Fruit fly (Drosophila melanogaster) whole organism, embryonic: ENCODE measurements around the gene NimC2.
A peak's percentile ranks its signal among the peaks of the same experiment; 100 is the strongest.

Source experiments
- ATbp ChIP-seq: fragments of 200-800 bp; sonication (Bioruptor generic); optimal IDR thresholded peaks from 2 replicates; lab custom pipeline; 2017; ENCODE audit warnings: missing biosample characterization, mild to moderate bottlenecking, missing genetic modification characterization, missing genetic modification reagents
- Atf6 ChIP-seq: fragments of 200-800 bp; sonication (Bioruptor generic); IDR thresholded peaks from 2 replicates; pipeline ENCODE4 v1.3.6; 2022; ENCODE audit warnings: missing biosample characterization, missing genetic modification characterization
- Bgb ChIP-seq: fragments of 200-800 bp; sonication (Bioruptor generic); IDR thresholded peaks from 2 replicates; pipeline ENCODE4 v1.3.6; 2022; ENCODE audit warnings: missing biosample characterization, missing genetic modification characterization; ENCODE audit not compliant: partially characterized antibody
- CG10147 ChIP-seq: fragments of 200-800 bp; sonication (Bioruptor generic); optimal IDR thresholded peaks from 2 replicates; lab custom pipeline; 2019; ENCODE audit warnings: missing biosample characterization, mild to moderate bottlenecking, missing genetic modification characterization, moderate library complexity
- CG10209 ChIP-seq: fragments of 200-800 bp; sonication (Bioruptor generic); optimal IDR thresholded peaks from 3 replicates; lab custom pipeline; 2017; ENCODE audit warnings: missing biosample characterization, mild to moderate bottlenecking, missing genetic modification characterization, missing genetic modification reagents
- CG14014 ChIP-seq: fragments of 200-800 bp; sonication (Bioruptor generic); IDR thresholded peaks from 2 replicates; pipeline ENCODE4 v1.3.6; 2022; ENCODE audit warnings: missing biosample characterization, missing genetic modification characterization
- CG1602 ChIP-seq: fragments of 200-800 bp; sonication (Bioruptor generic); optimal IDR thresholded peaks from 3 replicates; lab custom pipeline; 2016; ENCODE audit warnings: missing biosample characterization, missing genetic modification characterization
- CG2120 ChIP-seq: fragments of 200-800 bp; sonication (Bioruptor generic); optimal IDR thresholded peaks from 3 replicates; lab custom pipeline; 2016; ENCODE audit warnings: missing biosample characterization, missing genetic modification characterization
- CG2678 ChIP-seq: fragments of 200-800 bp; sonication (Bioruptor generic); optimal IDR thresholded peaks from 3 replicates; lab custom pipeline; 2019; ENCODE audit warnings: missing biosample characterization, mild to moderate bottlenecking, missing genetic modification characterization, moderate library complexity
- CG30431 ChIP-seq: fragments of 200-800 bp; sonication (Bioruptor generic); optimal IDR thresholded peaks from 2 replicates; lab custom pipeline; 2017; ENCODE audit warnings: missing biosample characterization, missing genetic modification characterization
- CG31365 ChIP-seq: fragments of 200-800 bp; sonication (Bioruptor generic); optimal IDR thresholded peaks from 2 replicates; lab custom pipeline; 2018; ENCODE audit warnings: missing biosample characterization, mild to moderate bottlenecking, missing genetic modification characterization
- CG32767 ChIP-seq: fragments of 200-800 bp; sonication (Bioruptor generic); IDR thresholded peaks from 2 replicates; pipeline ENCODE4 v1.3.6; 2022; ENCODE audit warnings: missing biosample characterization, missing genetic modification characterization
- CG34376 ChIP-seq: fragments of 200-800 bp; sonication (Bioruptor generic); optimal IDR thresholded peaks from 2 replicates; lab custom pipeline; 2018; ENCODE audit warnings: missing biosample characterization, mild to moderate bottlenecking, missing genetic modification characterization
- CG4424 ChIP-seq: fragments of 200-800 bp; sonication (Bioruptor generic); optimal IDR thresholded peaks from 3 replicates; lab custom pipeline; 2016; ENCODE audit warnings: missing biosample characterization, missing genetic modification characterization
- CG6654 ChIP-seq: fragments of 200-800 bp; sonication (Bioruptor generic); optimal IDR thresholded peaks from 2 replicates; lab custom pipeline; 2017; ENCODE audit warnings: missing biosample characterization, mild to moderate bottlenecking, missing genetic modification characterization
- CG7271 ChIP-seq: fragments of 200-800 bp; sonication (Bioruptor generic); optimal IDR thresholded peaks from 2 replicates; lab custom pipeline; 2018; ENCODE audit warnings: missing biosample characterization, mild to moderate bottlenecking, missing genetic modification characterization, moderate library complexity
- CG7357 ChIP-seq: fragments of 200-800 bp; sonication (Bioruptor generic); IDR thresholded peaks from 3 replicates; pipeline ENCODE4 v1.3.6; 2022; ENCODE audit warnings: missing biosample characterization, missing genetic modification characterization
- CG8089 ChIP-seq: fragments of 200-800 bp; sonication (Bioruptor generic); optimal IDR thresholded peaks from 3 replicates; lab custom pipeline; 2016; ENCODE audit warnings: missing biosample characterization, missing genetic modification characterization
- CG8281 ChIP-seq: fragments of 200-800 bp; sonication (Bioruptor generic); optimal IDR thresholded peaks from 2 replicates; lab custom pipeline; 2018; ENCODE audit warnings: missing biosample characterization, mild to moderate bottlenecking, missing genetic modification characterization, moderate library complexity
- CG8388 ChIP-seq: fragments of 200-800 bp; sonication (Bioruptor generic); optimal IDR thresholded peaks from 2 replicates; lab custom pipeline; 2019; ENCODE audit warnings: missing biosample characterization, mild to moderate bottlenecking, missing genetic modification characterization, moderate library complexity
- CG8924 ChIP-seq: fragments of 200-800 bp; optimal IDR thresholded peaks from 3 replicates; lab custom pipeline; 2019; ENCODE audit warnings: missing biosample characterization, mild to moderate bottlenecking, missing genetic modification characterization, moderate library complexity
- CkIIα-i1 ChIP-seq: fragments of 200-800 bp; sonication (Bioruptor generic); IDR thresholded peaks from 2 replicates; pipeline ENCODE4 v1.3.6; 2022; ENCODE audit warnings: missing biosample characterization, missing genetic modification characterization
- Fer3 ChIP-seq: fragments of 200-800 bp; sonication (Bioruptor generic); optimal IDR thresholded peaks from 2 replicates; lab custom pipeline; 2018; ENCODE audit warnings: missing biosample characterization, mild to moderate bottlenecking, missing genetic modification characterization, moderate library complexity
- Gsc ChIP-seq: fragments of 200-800 bp; sonication (Bioruptor generic); IDR thresholded peaks from 2 replicates; pipeline ENCODE4 v1.3.6; 2022; ENCODE audit warnings: missing biosample characterization, missing genetic modification characterization
- Gug ChIP-seq: fragments of 200-800 bp; sonication (Bioruptor generic); IDR thresholded peaks from 4 replicates; pipeline ENCODE4 v1.3.6; 2022; ENCODE audit warnings: missing biosample characterization, missing genetic modification characterization
- Hmx ChIP-seq: fragments of 200-800 bp; sonication (Bioruptor generic); optimal IDR thresholded peaks from 2 replicates; lab custom pipeline; 2016; ENCODE audit warnings: missing biosample characterization, missing genetic modification characterization
- Jarid2 ChIP-seq: fragments of 200-800 bp; sonication (Bioruptor generic); optimal IDR thresholded peaks from 3 replicates; lab custom pipeline; 2017; ENCODE audit warnings: mild to moderate bottlenecking, missing biosample characterization, missing genetic modification reagents, missing genetic modification characterization
- Lim3 ChIP-seq: fragments of 200-800 bp; sonication (Bioruptor generic); IDR thresholded peaks from 2 replicates; pipeline ENCODE4 v1.3.6; 2022; ENCODE audit warnings: missing biosample characterization, missing genetic modification characterization
- Lpt ChIP-seq: fragments of >200 bp; optimal IDR thresholded peaks from 2 replicates; lab custom pipeline; 2018; ENCODE audit warnings: missing biosample characterization, missing genetic modification characterization
- Meics ChIP-seq: fragments of 200-800 bp; sonication (Bioruptor generic); optimal IDR thresholded peaks from 2 replicates; lab custom pipeline; 2017; ENCODE audit warnings: missing biosample characterization, mild to moderate bottlenecking, missing genetic modification characterization
- Mrtf ChIP-seq: fragments of 200-800 bp; sonication (Bioruptor generic); IDR thresholded peaks from 3 replicates; pipeline ENCODE4 v1.3.6; 2022; ENCODE audit warnings: missing biosample characterization, missing genetic modification characterization
- Nf-YB ChIP-seq: fragments of 200-800 bp; sonication (Bioruptor generic); optimal IDR thresholded peaks from 3 replicates; lab custom pipeline; 2019; ENCODE audit warnings: missing biosample characterization, mild to moderate bottlenecking, missing genetic modification characterization, moderate library complexity
- Xrp1 ChIP-seq: fragments of 200-800 bp; sonication (Bioruptor generic); IDR thresholded peaks from 2 replicates; pipeline ENCODE4 v1.3.6; 2022; ENCODE audit warnings: missing biosample characterization, missing genetic modification characterization
- ab ChIP-seq: fragments of 200-800 bp; sonication (Bioruptor generic); optimal IDR thresholded peaks from 2 replicates; lab custom pipeline; 2016; ENCODE audit warnings: missing biosample characterization, missing genetic modification characterization
- bigmax ChIP-seq: fragments of 200-800 bp; sonication (Bioruptor generic); optimal IDR thresholded peaks from 2 replicates; lab custom pipeline; 2018; ENCODE audit warnings: missing biosample characterization, mild to moderate bottlenecking, missing genetic modification characterization
- bsh ChIP-seq, 2 experiments: fragments of 200-800 bp; sonication (Bioruptor generic); optimal IDR thresholded peaks; 2 replicates each; lab custom pipeline; 2017 to 2018; ENCODE audit warnings: mild to moderate bottlenecking in 2 of 2, missing biosample characterization in 2 of 2, missing genetic modification characterization in 2 of 2, moderate library complexity in 1 of 2
- chif ChIP-seq, 2 experiments: fragments of 200-800 bp; sonication (Bioruptor generic); optimal IDR thresholded peaks; 3 replicates each; lab custom pipeline; 2016; ENCODE audit warnings: missing biosample characterization in 2 of 2, missing genetic modification characterization in 2 of 2
- chn ChIP-seq: fragments of 200-800 bp; sonication (Bioruptor generic); optimal IDR thresholded peaks from 2 replicates; lab custom pipeline; 2016; ENCODE audit warnings: missing biosample characterization, missing genetic modification characterization
- crc ChIP-seq: fragments of 200-800 bp; sonication (Bioruptor generic); optimal IDR thresholded peaks from 2 replicates; lab custom pipeline; 2016; ENCODE audit warnings: missing biosample characterization, missing genetic modification characterization
- croc ChIP-seq: fragments of 200-800 bp; sonication (Bioruptor generic); conservative IDR thresholded peaks from 3 replicates; pipeline ENCODE4 v1.3.6; 2022; ENCODE audit warnings: missing biosample characterization, missing genetic modification characterization
- da ChIP-seq: fragments of 200-800 bp; sonication (Bioruptor generic); optimal IDR thresholded peaks from 2 replicates; lab custom pipeline; 2016; ENCODE audit warnings: missing biosample characterization, missing genetic modification characterization
- dmrt11E ChIP-seq: fragments of 200-800 bp; sonication (Bioruptor generic); optimal IDR thresholded peaks from 3 replicates; lab custom pipeline; 2018; ENCODE audit warnings: missing biosample characterization, mild to moderate bottlenecking, missing genetic modification characterization, moderate library complexity
- inv ChIP-seq: fragments of 200-800 bp; sonication (Bioruptor generic); IDR thresholded peaks from 2 replicates; pipeline ENCODE4 v1.3.6; 2022; ENCODE audit warnings: missing biosample characterization, missing genetic modification characterization; ENCODE audit not compliant: partially characterized antibody
- kah ChIP-seq: fragments of 200-800 bp; sonication (Bioruptor generic); optimal IDR thresholded peaks from 2 replicates; lab custom pipeline; 2018; ENCODE audit warnings: missing biosample characterization, mild to moderate bottlenecking, missing genetic modification characterization
- kni ChIP-seq: fragments of 200-800 bp; sonication (Bioruptor generic); optimal IDR thresholded peaks from 3 replicates; lab custom pipeline; 2017; ENCODE audit warnings: mild to moderate bottlenecking, missing biosample characterization, missing genetic modification reagents, missing genetic modification characterization
- org-1 ChIP-seq: fragments of 200-800 bp; sonication (Bioruptor generic); optimal IDR thresholded peaks from 2 replicates; lab custom pipeline; 2017; ENCODE audit warnings: missing biosample characterization, missing genetic modification characterization
- pb ChIP-seq: fragments of 200-800 bp; sonication (Bioruptor generic); optimal IDR thresholded peaks from 3 replicates; lab custom pipeline; 2016; ENCODE audit warnings: missing biosample characterization, missing genetic modification characterization
- pita ChIP-seq: fragments of 200-800 bp; sonication (Bioruptor generic); optimal IDR thresholded peaks from 2 replicates; lab custom pipeline; 2017; ENCODE audit warnings: missing biosample characterization, mild to moderate bottlenecking, missing genetic modification characterization
- run ChIP-seq: fragments of 200-800 bp; sonication (Bioruptor generic); optimal IDR thresholded peaks from 3 replicates; lab custom pipeline; 2018; ENCODE audit warnings: missing biosample characterization, mild to moderate bottlenecking, missing genetic modification characterization
- ssp ChIP-seq: fragments of 200-800 bp; sonication (Bioruptor generic); IDR thresholded peaks from 2 replicates; pipeline ENCODE4 v1.3.6; 2022; ENCODE audit warnings: missing biosample characterization, missing genetic modification characterization
- usp ChIP-seq: fragments of >200 bp; optimal IDR thresholded peaks from 2 replicates; lab custom pipeline; 2017; ENCODE audit warnings: missing biosample characterization, missing genetic modification characterization
- zen ChIP-seq: fragments of 200-800 bp; sonication (Bioruptor generic); optimal IDR thresholded peaks from 3 replicates; lab custom pipeline; 2018; ENCODE audit warnings: missing biosample characterization, mild to moderate bottlenecking, missing genetic modification characterization, moderate library complexity

Gene NimC2

DNA sequence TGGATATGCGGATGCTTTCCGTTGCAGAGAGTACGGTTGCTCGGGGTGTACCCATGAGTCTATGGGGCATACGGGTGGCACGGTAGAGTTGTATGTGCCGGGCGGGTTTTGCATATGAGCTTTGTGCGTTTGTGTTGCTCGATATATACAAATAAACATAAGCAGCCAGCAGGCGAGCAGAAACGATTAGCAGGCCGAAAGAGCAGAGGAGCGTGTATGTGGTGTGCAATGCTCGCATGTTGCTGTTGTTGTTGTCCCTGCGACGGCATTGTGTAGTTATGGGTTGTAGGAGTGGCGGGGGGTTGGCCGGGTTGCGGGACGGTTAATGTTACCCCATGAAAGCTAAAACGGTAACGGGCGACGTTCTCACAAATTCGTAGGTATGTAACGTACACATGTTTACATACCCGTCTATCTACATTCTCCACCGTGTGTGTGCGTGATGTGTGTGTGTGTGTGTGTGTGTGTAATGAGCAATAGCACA is 41.8 kb downstream of the NimC2 start (continued):
- no peak for TF ChIP-seq Lpt (GFP tag; lab: Kevin White, UChicago)
- no peak for TF ChIP-seq chn (GFP tag; lab: Kevin White, UChicago)
- TF ChIP-seq CG7271 = no peak
- TF ChIP-seq CG8388 = no peak
- TF ChIP-seq Gug (GFP tag; lab: Robert Waterston, UW) = no peak
- TF ChIP-seq Nf-YB = no peak
- no peak for TF ChIP-seq Gsc (GFP tag; lab: Robert Waterston, UW)
- TF ChIP-seq ATbp = no peak
- TF ChIP-seq usp (GFP tag; lab: Kevin White, UChicago) = no peak
- no peak for TF ChIP-seq CG2678 (tag; lab: Kevin White, UChicago)
- TF ChIP-seq da (GFP tag; lab: Kevin White, UChicago) = no peak
- no peak for TF ChIP-seq Xrp1 (GFP tag; lab: Robert Waterston, UW)
- TF ChIP-seq Hmx (GFP tag; lab: Kevin White, UChicago) = no peak
- no peak for TF ChIP-seq Lim3 (GFP tag; lab: Robert Waterston, UW)
- no peak; the same call in 1 of the 2 replicates for TF ChIP-seq Atf6 (GFP tag; lab: Robert Waterston, UW)
- TF ChIP-seq CG31365 = peak; percentile 17
- no peak for TF ChIP-seq CG10209 (GFP tag; lab: Kevin White, UChicago)
- no peak for TF ChIP-seq bigmax
- no peak for TF ChIP-seq org-1
- TF ChIP-seq CG8089 = no peak
- TF ChIP-seq crc = no peak
- peak; percentile 21 for TF ChIP-seq ab (GFP tag; lab: Kevin White, UChicago)
- no peak for TF ChIP-seq croc
- TF ChIP-seq CG4424 (GFP tag; lab: Kevin White, UChicago) = no peak
- no peak for TF ChIP-seq dmrt11E (tag; lab: Kevin White, UChicago)
- peak; percentile 100 for TF ChIP-seq kni (GFP tag; lab: Kevin White, UChicago)
- no peak for TF ChIP-seq Fer3 (tag; lab: Kevin White, UChicago)
- TF ChIP-seq CG34376 (GFP tag; lab: Kevin White, UChicago) = peak; percentile 79
- no peak for TF ChIP-seq Meics (GFP tag; lab: Kevin White, UChicago)
- no peak for TF ChIP-seq chif (GFP tag; optimal IDR thresholded peaks at IDR 0.05; lab: Kevin White, UChicago)
- TF ChIP-seq Jarid2 (GFP tag; lab: Kevin White, UChicago) = no peak
- no peak for TF ChIP-seq zen (tag; lab: Kevin White, UChicago)
- TF ChIP-seq CG1602 (GFP tag; lab: Kevin White, UChicago) = no peak
- no peak for TF ChIP-seq ssp
- TF ChIP-seq CG32767 (GFP tag; lab: Robert Waterston, UW) = peak; percentile 36
- TF ChIP-seq CG6654 = no peak
- no peak for TF ChIP-seq bsh (GFP tag; optimal IDR thresholded peaks at IDR 0.05; lab: Kevin White, UChicago)
- peak; percentile 64; the same call in 1 of the 2 replicates for TF ChIP-seq Bgb
- no peak for TF ChIP-seq pita (GFP tag; lab: Kevin White, UChicago)
- no peak for TF ChIP-seq Mrtf (GFP tag; lab: Robert Waterston, UW)
- no peak for TF ChIP-seq CG7357 (GFP tag; lab: Robert Waterston, UW)
- no peak for TF ChIP-seq CG14014 (GFP tag; lab: Robert Waterston, UW)
- no peak for TF ChIP-seq CG2120 (GFP tag; lab: Kevin White, UChicago)
- TF ChIP-seq inv = no peak
- no peak for TF ChIP-seq CkIIα-i1 (GFP tag; lab: Robert Waterston, UW)
- TF ChIP-seq CG8281 (tag; lab: Kevin White, UChicago) = no peak
- no peak for TF ChIP-seq CG30431 (GFP tag; lab: Kevin White, UChicago)
- no peak for TF ChIP-seq CG10147 (GFP tag; lab: Kevin White, UChicago)
- TF ChIP-seq pb (GFP tag; lab: Kevin White, UChicago) = peak; percentile 43
- TF ChIP-seq CG8924 = no peak
- TF ChIP-seq kah = no peak
- TF ChIP-seq run (tag; lab: Kevin White, UChicago) = no peak
